Fruit fly (Drosophila melanogaster) whole organism, pupa: ENCODE results near the gene Dna2.

ENCODE experiments used
- CG10348 ChIP-seq: fragments of 200-800 bp; sonication (Bioruptor generic); IDR thresholded peaks from 2 replicates; pipeline ENCODE4 v1.3.6; 2022; ENCODE audit warnings: missing biosample characterization, missing genetic modification characterization
- CG12605 ChIP-seq: fragments of 200-800 bp; sonication (Bioruptor generic); IDR thresholded peaks from 2 replicates; pipeline ENCODE4 v1.3.6; 2022; ENCODE audit warnings: missing biosample characterization, missing genetic modification characterization
- CG13204 ChIP-seq: fragments of 200-800 bp; sonication (Bioruptor generic); optimal IDR thresholded peaks from 2 replicates; lab custom pipeline; 2018; ENCODE audit warnings: missing biosample characterization, mild to moderate bottlenecking, missing genetic modification characterization, moderate library complexity
- CG14655 ChIP-seq: fragments of 200-800 bp; sonication (Bioruptor generic); optimal IDR thresholded peaks from 3 replicates; lab custom pipeline; 2017; ENCODE audit warnings: mild to moderate bottlenecking, missing biosample characterization, missing genetic modification reagents, missing genetic modification characterization
- CG15710 ChIP-seq: fragments of 200-800 bp; sonication (Bioruptor generic); optimal IDR thresholded peaks from 2 replicates; lab custom pipeline; 2018; ENCODE audit warnings: missing biosample characterization, mild to moderate bottlenecking, missing genetic modification characterization, moderate library complexity
- CG17806 ChIP-seq: fragments of 200-800 bp; sonication (Bioruptor generic); optimal IDR thresholded peaks from 2 replicates; lab custom pipeline; 2018; ENCODE audit warnings: missing biosample characterization, mild to moderate bottlenecking, missing genetic modification characterization, moderate library complexity
- CG32121 ChIP-seq: fragments of 200-800 bp; sonication (Bioruptor generic); IDR thresholded peaks from 2 replicates; pipeline ENCODE4 v1.3.6; 2022; ENCODE audit warnings: missing biosample characterization, missing genetic modification characterization
- CG34367 ChIP-seq: fragments of 200-800 bp; sonication (Bioruptor generic); optimal IDR thresholded peaks from 2 replicates; lab custom pipeline; 2018; ENCODE audit warnings: missing biosample characterization, mild to moderate bottlenecking, missing genetic modification characterization
- CG4496 ChIP-seq: fragments of 200-800 bp; sonication (Bioruptor generic); IDR thresholded peaks from 3 replicates; pipeline ENCODE4 v1.3.6; 2022; ENCODE audit warnings: missing biosample characterization, missing genetic modification characterization
- CG8159 ChIP-seq: fragments of 200-800 bp; sonication (Bioruptor generic); optimal IDR thresholded peaks from 3 replicates; lab custom pipeline; 2018; ENCODE audit warnings: missing biosample characterization, mild to moderate bottlenecking, missing genetic modification characterization, moderate library complexity
- CG8301 ChIP-seq: fragments of 200-800 bp; sonication (Bioruptor generic); optimal IDR thresholded peaks from 2 replicates; lab custom pipeline; 2018; ENCODE audit warnings: missing biosample characterization, mild to moderate bottlenecking, missing genetic modification characterization
- CG9948 ChIP-seq: fragments of 200-800 bp; sonication (Bioruptor generic); optimal IDR thresholded peaks from 2 replicates; lab custom pipeline; 2018; ENCODE audit warnings: missing biosample characterization, mild to moderate bottlenecking, missing genetic modification characterization, moderate library complexity
- D1 ChIP-seq: fragments of 200-800 bp; sonication (Bioruptor generic); optimal IDR thresholded peaks from 2 replicates; lab custom pipeline; 2018; ENCODE audit warnings: missing biosample characterization, mild to moderate bottlenecking, missing genetic modification characterization, moderate library complexity
- EcR ChIP-seq: fragments of 200-800 bp; sonication (Bioruptor generic); optimal IDR thresholded peaks from 3 replicates; lab custom pipeline; 2019; ENCODE audit warnings: missing biosample characterization, missing genetic modification characterization, mild to moderate bottlenecking, moderate library complexity, missing genetic modification reagents
- Ets98B ChIP-seq: fragments of 200-800 bp; sonication (Bioruptor generic); IDR thresholded peaks from 2 replicates; pipeline ENCODE4 v1.3.6; 2022; ENCODE audit warnings: missing biosample characterization, missing genetic modification characterization
- Pif1A ChIP-seq: fragments of 200-800 bp; sonication (Bioruptor generic); optimal IDR thresholded peaks from 3 replicates; lab custom pipeline; 2016; ENCODE audit warnings: missing biosample characterization, missing genetic modification characterization
- Pif1B ChIP-seq: fragments of 200-800 bp; sonication (Bioruptor generic); optimal IDR thresholded peaks from 3 replicates; lab custom pipeline; 2016; ENCODE audit warnings: missing biosample characterization, missing genetic modification characterization
- Snoo ChIP-seq: fragments of 200-800 bp; sonication (Bioruptor generic); optimal IDR thresholded peaks from 3 replicates; lab custom pipeline; 2017; ENCODE audit warnings: missing biosample characterization, mild to moderate bottlenecking, missing genetic modification characterization, inconsistent platforms
- fd96Ca ChIP-seq: fragments of 200-800 bp; sonication (Bioruptor generic); IDR thresholded peaks from 3 replicates; pipeline ENCODE4 v1.3.6; 2022; ENCODE audit warnings: missing biosample characterization, missing genetic modification characterization
- gl ChIP-seq: fragments of 200-800 bp; sonication (Bioruptor generic); optimal IDR thresholded peaks from 2 replicates; lab custom pipeline; 2018; ENCODE audit warnings: missing biosample characterization, mild to moderate bottlenecking, missing genetic modification characterization
- rn ChIP-seq: fragments of 200-800 bp; sonication (Bioruptor generic); IDR thresholded peaks from 2 replicates; pipeline ENCODE4 v1.3.6; 2022; ENCODE audit warnings: missing biosample characterization, missing genetic modification characterization

Gene Dna2

dm6 chrX:9989154-9989787 is 21.0 kb upstream of the Dna2 start, which contains the start of gene CG32694:
Gene CG32694, plus strand, starts transcription at chrX:9989690.
- TF ChIP-seq Ets98B (GFP tag; lab: Robert Waterston, UW): peak; percentile 34; the same call in 1 of the 2 replicates
- no peak for TF ChIP-seq D1 (tag; lab: Kevin White, UChicago)
- TF ChIP-seq CG17806 (tag; lab: Kevin White, UChicago): no peak
- no peak for TF ChIP-seq rn (GFP tag; lab: Robert Waterston, UW)
- TF ChIP-seq CG34367 (tag; lab: Kevin White, UChicago): no peak
- TF ChIP-seq CG10348 (GFP tag; lab: Robert Waterston, UW): no peak
- TF ChIP-seq fd96Ca: no peak
- TF ChIP-seq CG14655 (GFP tag; lab: Kevin White, UChicago): no peak
- no peak for TF ChIP-seq gl (tag; lab: Kevin White, UChicago)
- no peak; the same call in 1 of the 2 replicates for TF ChIP-seq CG32121 (GFP tag; lab: Robert Waterston, UW)
- no peak for TF ChIP-seq Snoo (tag; lab: Kevin White, UChicago)
- no peak for TF ChIP-seq Pif1B (GFP tag; lab: Kevin White, UChicago)
- no peak for TF ChIP-seq CG8301 (tag; lab: Kevin White, UChicago)
- no peak for TF ChIP-seq CG15710 (tag; lab: Kevin White, UChicago)
- TF ChIP-seq CG13204: peak; percentile 53
- TF ChIP-seq CG8159: peak; percentile 16
- TF ChIP-seq CG9948 (tag; lab: Kevin White, UChicago): no peak
- no peak for TF ChIP-seq CG4496
- TF ChIP-seq, all 21 proteins: peak for 3

dm6 chrX:9991013-9991412 is 19.3 kb upstream of the Dna2 start:
- TF ChIP-seq CG34367 (tag; lab: Kevin White, UChicago) (no peak), rn (GFP tag; lab: Robert Waterston, UW) (no peak)

dm6 chrX:9992934-9993333 is 17.3 kb upstream of the Dna2 start:
- TF ChIP-seq CG8301 (tag; lab: Kevin White, UChicago) (no peak), rn (GFP tag; lab: Robert Waterston, UW) (no peak), CG9948 (tag; lab: Kevin White, UChicago) (no peak), CG8159 (no peak), CG17806 (tag; lab: Kevin White, UChicago) (no peak), CG34367 (tag; lab: Kevin White, UChicago) (no peak), CG32121 (GFP tag; lab: Robert Waterston, UW) (no peak), D1 (tag; lab: Kevin White, UChicago) (no peak), Snoo (tag; lab: Kevin White, UChicago) (no peak), CG14655 (GFP tag; lab: Kevin White, UChicago) (no peak), CG15710 (tag; lab: Kevin White, UChicago) (no peak), gl (tag; lab: Kevin White, UChicago) (no peak), CG4496 (no peak), EcR (GFP tag; lab: Kevin White, UChicago) (no peak), Pif1B (GFP tag; lab: Kevin White, UChicago) (no peak), CG12605 (no peak)
- TF ChIP-seq, all 21 proteins: peak for 0

- TF ChIP-seq D1 (tag; lab: Kevin White, UChicago): no peak
- TF ChIP-seq CG9948 (tag; lab: Kevin White, UChicago): no peak
- peak; percentile 19 for TF ChIP-seq CG17806 (tag; lab: Kevin White, UChicago)
- TF ChIP-seq fd96Ca: peak; percentile 17; the same call in 1 of the 3 replicates
- TF ChIP-seq CG14655 (GFP tag; lab: Kevin White, UChicago): peak; percentile 23
- peak; percentile 12 for TF ChIP-seq CG8301 (tag; lab: Kevin White, UChicago)
- no peak for TF ChIP-seq CG34367 (tag; lab: Kevin White, UChicago)
- peak; percentile 57 for TF ChIP-seq EcR (GFP tag; lab: Kevin White, UChicago)
- peak; percentile 18; the same call in 1 of the 2 replicates for TF ChIP-seq Ets98B (GFP tag; lab: Robert Waterston, UW)
- TF ChIP-seq CG4496: 0 out of 3 replicates have a peak, but pooled peaks have one; percentile 47
- TF ChIP-seq CG12605: peak; percentile 26; the same call in 1 of the 2 replicates
- no peak for TF ChIP-seq Pif1A (GFP tag; lab: Kevin White, UChicago)
- TF ChIP-seq CG13204: peak; percentile 1
Measured at dm6 chrX:9993427-9994218, 16.7 kb upstream of the Dna2 start.

- no peak for TF ChIP-seq CG8301 (tag; lab: Kevin White, UChicago)
- no peak for TF ChIP-seq gl (tag; lab: Kevin White, UChicago)
- TF ChIP-seq Snoo (tag; lab: Kevin White, UChicago): no peak
- TF ChIP-seq CG13204: no peak
- TF ChIP-seq CG8159: no peak
- TF ChIP-seq rn (GFP tag; lab: Robert Waterston, UW): no peak
- no peak for TF ChIP-seq CG34367 (tag; lab: Kevin White, UChicago)
- no peak for TF ChIP-seq CG9948 (tag; lab: Kevin White, UChicago)
- no peak for TF ChIP-seq CG32121 (GFP tag; lab: Robert Waterston, UW)
- no peak for TF ChIP-seq fd96Ca
- no peak for TF ChIP-seq EcR (GFP tag; lab: Kevin White, UChicago)
- TF ChIP-seq Ets98B (GFP tag; lab: Robert Waterston, UW): no peak
- TF ChIP-seq Pif1B (GFP tag; lab: Kevin White, UChicago): no peak
- no peak for TF ChIP-seq CG14655 (GFP tag; lab: Kevin White, UChicago)
- no peak for TF ChIP-seq CG10348 (GFP tag; lab: Robert Waterston, UW)
- TF ChIP-seq CG12605: no peak
- TF ChIP-seq CG17806 (tag; lab: Kevin White, UChicago): no peak
- no peak for TF ChIP-seq CG15710 (tag; lab: Kevin White, UChicago)
Measured at dm6 chrX:10008576-10009260, 1.6 kb upstream of the Dna2 start, which contains the start of gene CG33557. Gene CG33557, plus strand, starts transcription at chrX:10009210.
